Fruit fly (Drosophila melanogaster) whole organism, embryonic: ENCODE results near the gene chif.

Experiments used
- CG11398 ChIP-seq: fragments of 200-800 bp; sonication (Bioruptor generic); optimal IDR thresholded peaks from 2 replicates; lab custom pipeline; 2016; ENCODE audit warnings: missing biosample characterization, missing genetic modification characterization
- CG2889 ChIP-seq: fragments of 200-800 bp; sonication (Bioruptor generic); IDR thresholded peaks from 3 replicates; pipeline ENCODE4 v1.3.6; 2022; ENCODE audit warnings: missing biosample characterization, missing genetic modification characterization
- bbx ChIP-seq: fragments of 200-800 bp; sonication (Bioruptor generic); IDR thresholded peaks from 2 replicates; pipeline ENCODE4 v1.3.6; 2022; ENCODE audit warnings: missing biosample characterization, missing genetic modification characterization; ENCODE audit not compliant: partially characterized antibody
- dmrt11E ChIP-seq: fragments of 200-800 bp; sonication (Bioruptor generic); optimal IDR thresholded peaks from 3 replicates; lab custom pipeline; 2018; ENCODE audit warnings: missing biosample characterization, mild to moderate bottlenecking, missing genetic modification characterization, moderate library complexity

DNA sequence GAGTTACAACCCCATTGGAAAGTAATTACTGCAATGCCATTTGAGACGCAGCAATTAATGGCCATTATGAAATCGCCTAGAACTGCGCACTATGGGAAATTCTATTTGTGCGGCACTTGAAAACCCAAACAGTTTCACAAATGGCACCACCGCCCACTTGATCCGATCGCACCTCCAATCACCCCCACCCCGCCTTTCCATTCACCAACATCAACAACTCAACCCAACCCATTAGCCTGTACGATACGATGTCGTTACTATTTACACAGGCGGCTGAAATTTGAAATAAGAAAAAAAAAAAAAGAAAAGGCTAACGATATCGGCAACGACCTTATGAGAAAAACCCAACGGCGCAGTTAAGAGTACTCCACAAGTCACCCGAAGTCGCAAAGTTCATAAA, 35.3 kb downstream of the chif start:
- TF ChIP-seq CG11398 (GFP tag; lab: Kevin White, UChicago), result no peak
- no peak for TF ChIP-seq CG2889 (GFP tag; lab: Robert Waterston, UW)
- TF ChIP-seq dmrt11E (tag; lab: Kevin White, UChicago), result no peak
- no peak for TF ChIP-seq bbx (GFP tag; lab: Robert Waterston, UW)
